Worm (Caenorhabditis elegans): ENCODE results near the gene bath-28.

ce11 chrII:3303582-3303981, 41.2 kb downstream of the bath-28 start:
- TF ChIP-seq mep-1 (tag; optimal IDR thresholded peaks at IDR 0.05) (no peak), lin-15B (tag; optimal IDR thresholded peaks at IDR 0.05) (no peak), arid-1 (GFP tag; conservative IDR thresholded peaks at IDR 0.05) (no peak), skn-1 (tag; optimal IDR thresholded peaks at IDR 0.05) (no peak), pqm-1 (tag; optimal IDR thresholded peaks at IDR 0.05) (no peak), sdz-12 (GFP tag; optimal IDR thresholded peaks at IDR 0.05) (no peak), F49E8.2 (tag; optimal IDR thresholded peaks at IDR 0.05; ENCODE audit: borderline replicate concordance) (no peak), nhr-237 (tag; optimal IDR thresholded peaks at IDR 0.05) (no peak)
